Fruit fly (Drosophila melanogaster) whole organism, embryonic: ENCODE measurements around the gene RabX6.

ENCODE experiments used
- Ada2b ChIP-seq: fragments of 200-800 bp; sonication (Bioruptor generic); IDR thresholded peaks from 2 replicates; pipeline ENCODE4 v1.3.6; 2022; ENCODE audit warnings: missing biosample characterization, missing genetic modification characterization
- B-H1 ChIP-seq: fragments of 200-800 bp; sonication (Bioruptor generic); IDR thresholded peaks from 3 replicates; pipeline ENCODE4 v1.3.6; 2022; ENCODE audit warnings: missing biosample characterization, missing genetic modification characterization
- CG10959 ChIP-seq: fragments of 200-800 bp; sonication (Bioruptor generic); IDR thresholded peaks from 2 replicates; pipeline ENCODE4 v1.3.6; 2022; ENCODE audit warnings: missing biosample characterization, missing genetic modification characterization
- CG12236 ChIP-seq: fragments of 200-800 bp; sonication (Bioruptor generic); optimal IDR thresholded peaks from 2 replicates; lab custom pipeline; 2016; ENCODE audit warnings: missing biosample characterization, missing genetic modification characterization
- CG13424 ChIP-seq: fragments of 200-800 bp; sonication (Bioruptor generic); optimal IDR thresholded peaks from 2 replicates; lab custom pipeline; 2019; ENCODE audit warnings: missing biosample characterization, mild to moderate bottlenecking, missing genetic modification characterization, moderate library complexity
- CG13624 ChIP-seq: fragments of 200-800 bp; sonication (Bioruptor generic); optimal IDR thresholded peaks from 2 replicates; lab custom pipeline; 2016; ENCODE audit warnings: missing biosample characterization, missing genetic modification characterization
- CG14050 ChIP-seq: fragments of 200-800 bp; sonication (Bioruptor generic); IDR thresholded peaks from 3 replicates; pipeline ENCODE4 v1.3.6; 2022; ENCODE audit warnings: missing biosample characterization, missing genetic modification characterization
- CG14710 ChIP-seq: fragments of 200-800 bp; sonication (Bioruptor generic); optimal IDR thresholded peaks from 3 replicates; lab custom pipeline; 2019; ENCODE audit warnings: missing biosample characterization, mild to moderate bottlenecking, missing genetic modification characterization, moderate library complexity
- CG15011 ChIP-seq: fragments of 200-800 bp; sonication (Bioruptor generic); optimal IDR thresholded peaks from 3 replicates; lab custom pipeline; 2018; ENCODE audit warnings: missing biosample characterization, mild to moderate bottlenecking, missing genetic modification characterization
- CG15479 ChIP-seq: fragments of 200-800 bp; sonication (Bioruptor generic); optimal IDR thresholded peaks from 3 replicates; lab custom pipeline; 2019; ENCODE audit warnings: missing biosample characterization, mild to moderate bottlenecking, missing genetic modification characterization, moderate library complexity
- CG15696 ChIP-seq: fragments of 200-800 bp; sonication (Bioruptor generic); optimal IDR thresholded peaks from 2 replicates; lab custom pipeline; 2019; ENCODE audit warnings: missing biosample characterization, mild to moderate bottlenecking, missing genetic modification characterization, moderate library complexity
- CG18262 ChIP-seq: fragments of 200-800 bp; optimal IDR thresholded peaks from 3 replicates; lab custom pipeline; 2019; ENCODE audit warnings: missing biosample characterization, mild to moderate bottlenecking, missing genetic modification characterization, moderate library complexity
- CG18764 ChIP-seq: fragments of 200-800 bp; sonication (Bioruptor generic); optimal IDR thresholded peaks from 3 replicates; lab custom pipeline; 2016; ENCODE audit warnings: missing biosample characterization, missing genetic modification characterization
- CG2116 ChIP-seq: fragments of 200-800 bp; sonication (Bioruptor generic); optimal IDR thresholded peaks from 3 replicates; lab custom pipeline; 2018; ENCODE audit warnings: missing biosample characterization, mild to moderate bottlenecking, missing genetic modification characterization
- CG2875 ChIP-seq: fragments of 200-800 bp; sonication (Bioruptor generic); optimal IDR thresholded peaks from 2 replicates; lab custom pipeline; 2017; ENCODE audit warnings: missing biosample characterization, mild to moderate bottlenecking, missing genetic modification characterization, missing genetic modification reagents
- CG2889 ChIP-seq: fragments of 200-800 bp; sonication (Bioruptor generic); IDR thresholded peaks from 3 replicates; pipeline ENCODE4 v1.3.6; 2022; ENCODE audit warnings: missing biosample characterization, missing genetic modification characterization
- CG3163 ChIP-seq: fragments of 200-800 bp; sonication (Bioruptor generic); optimal IDR thresholded peaks from 3 replicates; lab custom pipeline; 2016; ENCODE audit warnings: missing biosample characterization, missing genetic modification characterization
- CG3407 ChIP-seq: fragments of 200-800 bp; sonication (Bioruptor generic); optimal IDR thresholded peaks from 2 replicates; lab custom pipeline; 2018; ENCODE audit warnings: missing biosample characterization, mild to moderate bottlenecking, missing genetic modification characterization
- CG42726 ChIP-seq: fragments of 200-800 bp; sonication (Bioruptor generic); IDR thresholded peaks from 2 replicates; pipeline ENCODE4 v1.3.6; 2022; ENCODE audit warnings: missing biosample characterization, missing genetic modification characterization; ENCODE audit not compliant: partially characterized antibody
- CG4282 ChIP-seq: fragments of 200-800 bp; sonication (Bioruptor generic); optimal IDR thresholded peaks from 2 replicates; lab custom pipeline; 2016; ENCODE audit warnings: missing biosample characterization, missing genetic modification characterization
- CG4360 ChIP-seq: fragments of 200-800 bp; sonication (Bioruptor generic); IDR thresholded peaks from 2 replicates; pipeline ENCODE4 v1.3.6; 2022; ENCODE audit warnings: missing biosample characterization, missing genetic modification characterization
- CG4617 ChIP-seq: fragments of 200-800 bp; sonication (Bioruptor generic); optimal IDR thresholded peaks from 3 replicates; lab custom pipeline; 2016; ENCODE audit warnings: missing biosample characterization, missing genetic modification characterization, borderline replicate concordance
- CG9797 ChIP-seq: fragments of 200-800 bp; sonication (Bioruptor generic); optimal IDR thresholded peaks from 3 replicates; lab custom pipeline; 2018; ENCODE audit warnings: missing biosample characterization, mild to moderate bottlenecking, missing genetic modification characterization
- Dek ChIP-seq: fragments of 200-800 bp; sonication (Bioruptor generic); optimal IDR thresholded peaks from 3 replicates; lab custom pipeline; 2019; ENCODE audit warnings: missing biosample characterization, mild to moderate bottlenecking, missing genetic modification characterization, moderate library complexity
- Fer1 ChIP-seq: fragments of 200-800 bp; sonication (Bioruptor generic); optimal IDR thresholded peaks from 2 replicates; lab custom pipeline; 2017; ENCODE audit warnings: missing biosample characterization, mild to moderate bottlenecking, missing genetic modification characterization
- Hmr ChIP-seq: fragments of 200-800 bp; sonication (Bioruptor generic); optimal IDR thresholded peaks from 3 replicates; lab custom pipeline; 2017; ENCODE audit warnings: mild to moderate bottlenecking, missing biosample characterization, missing genetic modification reagents, missing genetic modification characterization
- Hr51 ChIP-seq, 2 experiments: fragments of 200-800 bp; sonication (Bioruptor generic); optimal IDR thresholded peaks; 2 replicates in 1 of 2; 3 replicates in 1 of 2; lab custom pipeline; 2016 to 2018; ENCODE audit warnings: missing biosample characterization in 2 of 2, missing genetic modification characterization in 2 of 2, mild to moderate bottlenecking in 1 of 2, moderate library complexity in 1 of 2
- MESR4 ChIP-seq: fragments of 200-800 bp; sonication (Bioruptor generic); optimal IDR thresholded peaks from 2 replicates; lab custom pipeline; 2018; ENCODE audit warnings: missing biosample characterization, mild to moderate bottlenecking, missing genetic modification characterization, moderate library complexity
- NfI ChIP-seq: fragments of 200-800 bp; sonication (Bioruptor generic); optimal IDR thresholded peaks from 3 replicates; lab custom pipeline; 2018; ENCODE audit warnings: missing biosample characterization, mild to moderate bottlenecking, missing genetic modification characterization, moderate library complexity
- Poxn ChIP-seq: fragments of 200-800 bp; sonication (Bioruptor generic); IDR thresholded peaks from 2 replicates; pipeline ENCODE4 v1.3.6; 2022; ENCODE audit warnings: missing biosample characterization, missing genetic modification characterization
- Spps ChIP-seq: fragments of 200-800 bp; sonication (Bioruptor generic); optimal IDR thresholded peaks from 2 replicates; lab custom pipeline; 2018; ENCODE audit warnings: missing biosample characterization, mild to moderate bottlenecking, missing genetic modification characterization
- ap ChIP-seq: fragments of 200-800 bp; sonication (Bioruptor generic); IDR thresholded peaks from 2 replicates; pipeline ENCODE4 v1.3.6; 2022; ENCODE audit warnings: missing biosample characterization, missing genetic modification characterization
- crp ChIP-seq, 2 experiments: fragments of 200-800 bp; sonication (Bioruptor generic); optimal IDR thresholded peaks; 2 replicates in 1 of 2; 3 replicates in 1 of 2; lab custom pipeline; 2017; ENCODE audit warnings: missing biosample characterization in 2 of 2, missing genetic modification characterization in 2 of 2, mild to moderate bottlenecking in 1 of 2, moderate library complexity in 1 of 2
- dan ChIP-seq: fragments of 200-800 bp; sonication (Bioruptor generic); IDR thresholded peaks from 2 replicates; pipeline ENCODE4 v1.3.6; 2022; ENCODE audit warnings: missing biosample characterization, missing genetic modification characterization
- danr ChIP-seq: fragments of 200-800 bp; sonication (Bioruptor generic); IDR thresholded peaks from 2 replicates; pipeline ENCODE4 v1.3.6; 2022; ENCODE audit warnings: missing biosample characterization, missing genetic modification characterization
- fu2 ChIP-seq: fragments of 200-800 bp; sonication (Bioruptor generic); optimal IDR thresholded peaks from 2 replicates; lab custom pipeline; 2016; ENCODE audit warnings: missing biosample characterization, missing genetic modification characterization
- hb ChIP-seq: fragments of 200-800 bp; sonication (Bioruptor generic); IDR thresholded peaks from 3 replicates; pipeline ENCODE4 v1.3.6; 2022; ENCODE audit warnings: missing biosample characterization, missing genetic modification characterization; ENCODE audit not compliant: partially characterized antibody
- hth ChIP-seq: fragments of >200 bp; optimal IDR thresholded peaks from 2 replicates; lab custom pipeline; 2017; ENCODE audit warnings: inconsistent platforms
- ind ChIP-seq: fragments of 200-800 bp; sonication (Bioruptor generic); optimal IDR thresholded peaks from 3 replicates; lab custom pipeline; 2016; ENCODE audit warnings: missing biosample characterization, missing genetic modification characterization
- kah ChIP-seq: fragments of 200-800 bp; sonication (Bioruptor generic); optimal IDR thresholded peaks from 2 replicates; lab custom pipeline; 2018; ENCODE audit warnings: missing biosample characterization, mild to moderate bottlenecking, missing genetic modification characterization
- mirr ChIP-seq: fragments of 200-800 bp; sonication (Bioruptor generic); optimal IDR thresholded peaks from 3 replicates; lab custom pipeline; 2018; ENCODE audit warnings: missing biosample characterization, mild to moderate bottlenecking, missing genetic modification characterization
- ranshi ChIP-seq: fragments of 200-800 bp; sonication (Bioruptor generic); IDR thresholded peaks from 2 replicates; pipeline ENCODE4 v1.3.6; 2022; ENCODE audit warnings: missing biosample characterization, missing genetic modification characterization
- row ChIP-seq: fragments of 200-800 bp; sonication (Bioruptor generic); IDR thresholded peaks from 3 replicates; pipeline ENCODE4 v1.3.6; 2022; ENCODE audit warnings: missing biosample characterization, missing genetic modification characterization
- run ChIP-seq: fragments of 200-800 bp; sonication (Bioruptor generic); optimal IDR thresholded peaks from 3 replicates; lab custom pipeline; 2018; ENCODE audit warnings: missing biosample characterization, mild to moderate bottlenecking, missing genetic modification characterization
- sc ChIP-seq, 3 experiments: fragments of >200 bp in 2 of 3; fragments of 200-800 bp in 1 of 3; sonication (Bioruptor generic) in 1 of 3; optimal IDR thresholded peaks; 2 replicates in 2 of 3; 3 replicates in 1 of 3; lab custom pipeline; 2017; ENCODE audit warnings: mild to moderate bottlenecking in 1 of 3, missing biosample characterization in 1 of 3, missing genetic modification characterization in 1 of 3, missing genetic modification reagents in 1 of 3
- stc ChIP-seq: fragments of 200-800 bp; sonication (Bioruptor generic); IDR thresholded peaks from 2 replicates; pipeline ENCODE4 v1.3.6; 2022; ENCODE audit warnings: missing biosample characterization, missing genetic modification characterization
- tap ChIP-seq: fragments of 200-800 bp; optimal IDR thresholded peaks from 3 replicates; lab custom pipeline; 2019; ENCODE audit warnings: missing biosample characterization, mild to moderate bottlenecking, missing genetic modification characterization, moderate library complexity
- twi ChIP-seq: fragments of 200-800 bp; optimal IDR thresholded peaks from 2 replicates; lab custom pipeline; 2019; ENCODE audit warnings: missing biosample characterization, mild to moderate bottlenecking, missing genetic modification characterization, moderate library complexity
- unc-4 ChIP-seq: fragments of 200-800 bp; sonication (Bioruptor generic); IDR thresholded peaks from 2 replicates; pipeline ENCODE4 v1.3.6; 2022; ENCODE audit warnings: missing biosample characterization, missing genetic modification characterization; ENCODE audit not compliant: partially characterized antibody

Gene RabX6

DNA sequence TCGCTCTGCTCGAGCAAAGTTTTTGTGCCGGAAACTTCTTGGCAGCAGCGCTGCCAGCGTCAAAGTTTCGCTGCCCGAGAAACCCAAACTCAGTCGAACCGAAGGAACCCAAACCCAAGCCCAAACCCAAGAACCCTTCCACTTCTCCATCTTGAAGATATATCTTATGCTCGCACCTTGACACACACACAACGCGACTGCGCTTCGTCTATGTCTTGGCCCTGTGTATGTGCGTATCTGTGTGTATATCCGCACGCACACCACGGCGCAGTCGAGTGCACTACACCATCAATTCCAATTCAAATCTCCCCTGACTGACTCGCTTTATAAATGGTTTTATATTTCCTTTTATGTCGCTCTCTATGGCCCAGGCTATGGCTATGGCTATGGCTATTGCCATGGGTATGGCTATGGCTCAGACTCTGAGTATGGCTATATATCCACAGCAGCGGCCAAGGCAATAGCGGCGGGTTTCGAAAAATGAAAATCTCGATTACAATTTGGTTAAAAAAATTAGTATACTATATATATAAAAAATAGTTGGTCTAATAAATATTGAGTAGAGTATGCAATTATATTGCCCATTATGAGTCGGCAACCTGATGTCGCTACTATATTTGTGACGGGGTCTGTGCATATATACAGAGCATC lies 6.2 kb downstream of the RabX6 start (continued):
- TF ChIP-seq B-H1 (GFP tag; lab: Robert Waterston, UW) (peak; percentile 92), CG14050 (GFP tag; lab: Robert Waterston, UW) (peak; percentile 91), run (tag; lab: Kevin White, UChicago) (peak; percentile 92), CG4282 (GFP tag; lab: Kevin White, UChicago) (no peak), danr (peak; percentile 92), unc-4 (GFP tag; lab: Robert Waterston, UW) (no peak), hth (lab: Kevin White, UChicago) (no peak), Dek (tag; lab: Kevin White, UChicago) (peak; percentile 93), Poxn (peak; percentile 85), CG15696 (tag; lab: Kevin White, UChicago) (peak; percentile 97), CG18764 (peak; percentile 87), CG15479 (GFP tag; lab: Kevin White, UChicago) (peak; percentile 52), sc (optimal IDR thresholded peaks at IDR 0.05; lab: Kevin White, UChicago) (no peak), sc (GFP tag; optimal IDR thresholded peaks at IDR 0.05; lab: Kevin White, UChicago) (peak; percentile 93), ind (peak; percentile 93), Fer1 (peak; percentile 97), CG4360 (GFP tag; lab: Robert Waterston, UW) (peak; percentile 88), mirr (GFP tag; lab: Kevin White, UChicago) (peak; percentile 67), CG12236 (GFP tag; lab: Kevin White, UChicago) (peak; percentile 2), Spps (tag; lab: Kevin White, UChicago) (peak; percentile 96), crp (GFP tag; optimal IDR thresholded peaks at IDR 0.05; lab: Kevin White, UChicago) (peak in 1 of 2 experiments; percentile 57), ranshi (GFP tag; lab: Robert Waterston, UW) (peak; percentile 97), dan (peak; percentile 81), twi (tag; lab: Kevin White, UChicago) (peak; percentile 90), CG3407 (peak; percentile 91), tap (peak; percentile 96), CG4617 (peak; percentile 80), CG2116 (GFP tag; lab: Kevin White, UChicago) (peak; percentile 74), hb (no peak), Hmr (GFP tag; lab: Kevin White, UChicago) (peak; percentile 96), CG13624 (GFP tag; lab: Kevin White, UChicago) (peak; percentile 41), CG14710 (tag; lab: Kevin White, UChicago) (peak; percentile 96), Hr51 (GFP tag; optimal IDR thresholded peaks at IDR 0.05; lab: Kevin White, UChicago) (peak; percentile 81 to 96), CG2889 (GFP tag; lab: Robert Waterston, UW) (peak; percentile 89), CG42726 (GFP tag; lab: Robert Waterston, UW) (no peak), MESR4 (GFP tag; lab: Kevin White, UChicago) (peak; percentile 40), fu2 (GFP tag; lab: Kevin White, UChicago) (no peak), row (peak; percentile 95), CG9797 (GFP tag; lab: Kevin White, UChicago) (peak; percentile 61), stc (GFP tag; lab: Robert Waterston, UW) (peak; percentile 93), CG13424 (tag; lab: Kevin White, UChicago) (peak; percentile 94), CG10959 (GFP tag; lab: Robert Waterston, UW) (peak; percentile 97), kah (GFP tag; lab: Kevin White, UChicago) (peak; percentile 92), NfI (GFP tag; lab: Kevin White, UChicago) (peak; percentile 93), Ada2b (GFP tag; lab: Robert Waterston, UW) (peak; percentile 97), ap (GFP tag; lab: Robert Waterston, UW) (peak; percentile 95), CG3163 (no peak), CG15011 (GFP tag; lab: Kevin White, UChicago) (peak; percentile 93), CG18262 (tag; lab: Kevin White, UChicago) (peak; percentile 98), CG2875 (GFP tag; lab: Kevin White, UChicago) (peak; percentile 97)
